Fruit fly (Drosophila melanogaster): ENCODE measurements around the gene CG11882.

CG11882 gene

DNA sequence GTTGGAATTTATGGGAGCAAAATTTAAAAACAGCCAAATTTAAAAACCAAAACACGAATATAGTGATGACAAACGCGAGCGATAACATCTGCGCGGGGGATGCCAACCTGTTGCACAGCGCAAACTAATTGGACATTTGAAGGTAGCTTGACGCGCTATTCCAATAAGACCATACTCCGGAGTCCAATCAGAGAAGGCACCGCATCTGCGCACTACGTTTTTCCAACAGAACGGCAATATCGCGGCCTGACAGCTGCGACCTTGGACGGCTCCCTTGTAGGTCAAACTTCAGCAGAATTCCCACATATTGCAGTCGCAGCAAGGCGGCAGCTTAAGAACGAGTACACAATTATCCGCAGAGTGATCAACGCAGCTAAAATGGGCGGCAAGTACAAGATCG lies at the start of gene CG11882, which contains the start of gene Pglym78:
CG11882 (minus strand) TSS at position 101 of the 400 bp plus-strand sequence.
Pglym78 (plus strand) TSS at position 177 of the 400 bp plus-strand sequence.
- TF ChIP-seq CG8478 (optimal IDR thresholded peaks at IDR 0.05) (no peak), CTCF (optimal IDR thresholded peaks at IDR 0.05) (peak; percentile 53 to 69)

DNA sequence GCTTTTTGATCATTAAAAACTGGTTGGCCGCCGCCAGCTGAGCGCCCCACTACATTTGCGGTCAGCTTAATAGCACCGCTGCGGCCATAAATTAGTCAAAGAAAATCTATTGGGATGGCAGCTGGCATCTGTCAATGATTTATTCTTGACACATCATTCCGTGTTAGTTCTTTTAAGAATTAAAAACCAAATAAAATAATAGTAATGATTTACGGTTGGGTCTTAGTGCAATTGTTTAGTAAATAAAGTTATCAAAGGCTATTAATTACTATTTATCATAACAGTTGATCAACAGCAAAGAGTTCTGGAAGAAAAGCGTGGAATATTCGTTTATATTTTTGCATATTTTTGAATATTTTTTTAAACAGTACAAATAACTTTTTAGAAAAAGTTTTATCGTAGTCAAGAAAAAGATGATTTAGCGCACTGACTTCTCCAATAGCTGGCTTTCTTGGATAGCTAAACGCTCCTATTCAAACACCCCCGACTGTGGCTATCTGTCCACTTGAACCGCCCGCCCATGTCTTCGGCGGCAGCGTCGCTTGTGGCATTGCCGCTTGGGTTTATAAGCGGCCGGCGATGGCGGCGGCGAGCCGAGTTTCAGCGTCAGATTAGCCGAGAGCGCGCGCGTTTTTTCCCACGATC lies 49.1 kb upstream of the CG11882 start, which contains the start of gene CG14515:
CG14515 (plus strand) TSS at position 590 of the 645 bp plus-strand sequence.
- TF ChIP-seq CTCF (optimal IDR thresholded peaks at IDR 0.05) (no peak), CG8478 (optimal IDR thresholded peaks at IDR 0.05) (no peak)

DNA sequence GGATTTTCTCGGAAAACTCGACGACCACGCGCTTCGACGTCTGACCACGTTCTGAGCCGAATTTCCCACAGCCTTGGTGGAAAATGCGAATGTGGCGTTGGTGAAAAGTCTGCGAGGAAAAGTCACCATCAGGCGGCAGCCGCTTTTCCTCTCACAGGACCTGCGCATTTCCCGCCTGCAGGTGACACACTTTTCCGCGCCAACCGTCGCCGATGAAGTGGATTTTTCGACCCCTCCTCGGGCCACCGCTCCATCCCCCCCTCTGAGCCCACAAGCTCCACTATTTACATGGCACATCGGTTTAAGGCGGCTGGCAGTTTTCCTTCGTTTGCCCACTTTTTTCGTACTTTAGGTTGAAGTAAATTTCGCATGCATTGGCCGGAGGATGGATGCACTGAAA lies 47.0 kb upstream of the CG11882 start, which contains the start of gene jus:
jus (minus strand) TSS at position 38 of the 400 bp plus-strand sequence.
- TF ChIP-seq CTCF (optimal IDR thresholded peaks at IDR 0.05) (no peak), CG8478 (optimal IDR thresholded peaks at IDR 0.05) (no peak)

DNA sequence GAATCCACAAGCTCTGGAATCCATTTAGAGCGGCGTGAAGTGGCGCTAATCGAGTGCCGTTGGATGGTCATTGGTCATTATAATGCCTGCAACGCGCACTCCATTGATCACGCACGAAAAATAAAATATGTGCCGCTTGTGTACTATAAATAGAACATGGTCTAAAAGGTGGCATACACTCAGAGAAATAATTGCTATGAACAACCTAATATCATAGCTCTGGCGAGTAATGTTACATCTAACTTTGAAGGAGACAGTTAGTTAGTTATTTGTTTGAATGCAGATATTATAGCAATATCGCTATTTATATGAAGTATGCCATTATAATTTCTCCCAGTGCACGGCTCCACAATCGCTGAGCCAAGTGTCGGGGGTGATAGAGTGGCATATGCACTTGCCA lies 43.0 kb upstream of the CG11882 start:
- no peak for TF ChIP-seq CG8478 (optimal IDR thresholded peaks at IDR 0.05)
- no peak for TF ChIP-seq CTCF (optimal IDR thresholded peaks at IDR 0.05)

DNA sequence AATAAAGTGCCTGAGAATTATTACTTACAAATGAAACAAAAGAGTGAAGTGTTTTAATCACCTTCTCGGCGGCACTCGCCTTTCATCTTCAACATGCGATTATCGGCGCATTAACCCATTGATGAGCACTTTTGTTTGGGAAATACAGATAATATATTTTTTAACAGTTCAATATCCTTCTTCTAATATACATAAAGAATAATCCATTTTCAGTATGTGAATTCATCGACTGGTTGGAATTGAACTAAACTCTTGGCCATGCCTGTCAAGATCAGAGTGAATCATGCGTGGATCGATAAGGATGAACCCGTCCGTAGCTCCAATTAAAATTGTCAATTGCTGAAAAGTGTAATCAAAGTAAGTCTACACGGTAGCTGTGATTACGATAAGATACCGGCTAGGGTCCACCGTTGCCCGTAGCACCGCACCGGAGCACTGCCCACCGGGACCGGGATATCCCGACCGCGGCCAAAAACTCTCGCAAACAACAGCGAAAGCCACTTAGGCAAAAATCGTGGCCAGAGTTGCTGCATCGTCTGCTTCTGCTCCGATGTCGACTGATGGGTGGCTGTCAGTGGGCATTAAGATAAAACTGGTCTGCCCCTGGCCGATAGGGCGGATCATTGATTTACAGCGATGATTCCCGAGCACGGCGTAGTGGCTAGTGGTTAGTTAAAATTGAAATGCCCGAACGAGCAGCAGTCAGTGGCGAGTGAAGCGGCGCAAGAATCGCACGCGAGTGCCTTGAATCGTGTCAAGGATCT lies 17.1 kb upstream of the CG11882 start, which contains the start of gene CG11898:
CG11898 (plus strand) TSS at position 714 of the 764 bp plus-strand sequence.
- TF ChIP-seq CTCF (optimal IDR thresholded peaks at IDR 0.05), result no peak
- TF ChIP-seq CG8478 (optimal IDR thresholded peaks at IDR 0.05), result no peak

DNA sequence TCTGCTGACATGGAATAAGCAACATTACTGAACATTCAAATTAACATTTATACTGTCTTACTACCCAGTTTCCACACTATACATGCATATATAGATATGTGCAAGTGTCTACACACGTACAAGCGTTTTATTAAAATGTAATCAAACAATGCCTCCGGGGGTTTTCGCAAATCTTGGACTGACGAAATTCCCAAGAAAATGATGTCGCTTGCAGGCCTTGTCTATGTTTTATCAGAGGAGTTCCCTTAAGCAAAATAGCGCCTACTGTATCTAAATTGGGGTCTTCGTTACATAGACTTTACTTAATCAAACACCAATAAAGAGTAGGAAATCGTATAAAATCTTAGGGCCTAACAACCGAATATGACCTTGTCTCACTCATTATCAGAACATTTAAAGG lies 11.6 kb upstream of the CG11882 start:
- TF ChIP-seq CG8478 (optimal IDR thresholded peaks at IDR 0.05) (no peak), CTCF (optimal IDR thresholded peaks at IDR 0.05) (no peak)

DNA sequence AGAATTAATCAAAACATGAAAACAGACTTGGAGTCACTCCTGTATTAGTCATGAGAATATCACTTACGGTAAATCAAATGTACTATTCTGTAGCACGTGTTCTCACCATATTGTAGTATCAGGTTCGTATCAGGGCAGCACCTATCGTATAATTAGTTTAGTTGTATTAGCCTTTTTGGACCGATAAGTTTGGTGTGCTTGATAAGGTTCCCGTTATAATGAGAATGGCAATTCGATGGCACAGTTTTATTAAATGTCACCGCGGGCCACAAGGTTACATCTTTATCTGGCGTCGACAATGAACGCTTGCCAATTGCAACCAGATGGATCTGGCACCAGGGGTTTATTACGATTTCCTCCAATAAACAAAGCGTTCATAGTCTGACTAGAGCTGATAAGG lies 10.7 kb upstream of the CG11882 start:
- no peak for TF ChIP-seq CTCF (optimal IDR thresholded peaks at IDR 0.05)
- no peak for TF ChIP-seq CG8478 (optimal IDR thresholded peaks at IDR 0.05)

DNA sequence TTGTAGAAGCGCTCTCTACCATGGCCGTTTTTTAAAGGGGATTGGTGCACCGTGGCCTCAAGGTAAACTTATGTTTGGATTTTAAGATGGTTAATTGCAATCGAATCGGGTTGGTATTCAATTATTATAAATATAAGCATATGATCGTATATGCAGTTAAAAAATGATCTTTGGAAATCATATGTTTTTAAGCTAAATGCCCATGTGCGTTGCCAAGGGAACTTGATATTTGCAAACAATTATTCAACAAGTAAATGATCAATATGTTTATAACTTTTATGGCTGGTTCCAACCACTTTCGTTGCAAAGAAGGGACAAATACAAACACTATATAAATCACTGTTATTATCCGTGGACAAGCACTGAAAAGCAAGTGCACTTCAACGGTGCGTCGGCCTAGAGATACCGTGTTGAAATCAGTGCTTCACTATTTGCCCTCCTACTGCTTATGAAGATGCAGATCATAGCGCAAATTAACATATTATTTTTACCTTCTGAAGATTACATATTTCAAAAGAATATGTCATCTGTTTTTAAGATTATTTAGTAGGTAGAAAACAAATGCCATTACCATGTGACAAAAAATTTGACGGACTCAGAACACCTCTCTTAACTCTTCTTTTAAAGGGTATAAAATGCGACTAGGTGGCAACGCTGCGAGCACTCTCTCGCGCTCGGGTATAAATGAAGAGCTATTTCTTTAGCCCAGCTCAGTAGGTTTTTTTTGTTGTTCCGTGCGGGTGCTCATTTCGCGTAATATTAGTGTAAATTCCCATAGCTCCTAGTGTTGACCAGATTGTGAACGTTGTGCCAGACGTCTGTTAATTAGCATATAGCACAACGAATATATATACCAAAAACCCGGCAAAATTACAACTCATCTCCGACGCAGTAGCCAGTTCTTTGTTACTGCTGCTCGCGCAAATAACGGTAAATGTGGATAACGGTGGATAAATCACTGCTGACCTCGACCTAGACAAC lies 9.7 kb upstream of the CG11882 start, which contains the start of gene rdog:
rdog (plus strand) TSS at position 705 of the 981 bp plus-strand sequence.
- no peak for TF ChIP-seq CG8478 (optimal IDR thresholded peaks at IDR 0.05)
- no peak for TF ChIP-seq CTCF (optimal IDR thresholded peaks at IDR 0.05)

DNA sequence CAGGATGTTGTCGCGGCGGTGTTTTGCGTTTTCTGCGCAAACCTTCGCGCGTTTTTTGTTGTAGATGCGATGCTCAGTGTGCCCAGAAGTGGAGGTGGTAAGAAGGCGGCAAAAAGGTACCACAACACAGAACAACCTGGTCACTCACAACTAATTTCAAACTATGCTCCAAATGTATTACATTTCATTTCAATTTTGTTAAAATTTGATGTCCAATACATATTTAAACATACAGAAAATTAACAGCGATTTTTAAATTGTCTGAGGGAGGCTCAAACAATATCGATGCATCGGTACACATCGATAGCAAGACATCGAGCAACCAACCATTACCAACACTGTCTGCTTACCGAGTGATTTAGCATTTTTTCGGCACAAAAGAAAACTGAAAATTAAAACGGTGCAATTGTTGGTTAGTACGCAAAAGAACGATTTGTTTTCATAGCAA lies 5.2 kb upstream of the CG11882 start, which contains the start of the genes Slbp and Rpn2:
Slbp (minus strand) TSS at position 70 of the 448 bp plus-strand sequence.
Rpn2 (plus strand) TSS at position 328 of the 448 bp plus-strand sequence.
- no peak for TF ChIP-seq CTCF (optimal IDR thresholded peaks at IDR 0.05)
- TF ChIP-seq CG8478 (optimal IDR thresholded peaks at IDR 0.05), result no peak

DNA sequence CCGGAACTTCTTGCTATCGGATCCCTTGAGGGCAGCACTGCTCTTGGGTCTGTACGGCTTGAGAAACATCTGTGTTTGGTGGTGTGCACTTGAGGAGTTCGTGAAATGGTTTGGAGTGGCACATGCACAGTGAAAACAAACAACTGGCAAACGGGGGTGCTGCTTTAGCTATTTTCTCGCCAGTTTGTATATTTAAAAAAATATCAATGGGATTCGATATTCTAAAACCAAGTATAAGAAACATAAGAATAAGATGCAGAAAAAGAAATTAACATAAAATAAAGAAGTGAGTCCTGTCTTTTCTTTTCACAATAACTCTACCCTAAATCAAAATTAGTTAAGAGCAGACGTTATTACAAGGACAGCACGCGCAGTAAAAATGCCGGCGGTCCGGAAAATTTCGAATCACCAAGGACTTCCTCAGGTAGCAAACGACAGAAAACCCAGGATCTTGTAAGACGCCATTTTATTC lies 3.7 kb upstream of the CG11882 start, which contains the start of gene eIF2D:
eIF2D (minus strand) TSS at position 174 of the 472 bp plus-strand sequence.
- no peak for TF ChIP-seq CTCF (optimal IDR thresholded peaks at IDR 0.05)
- TF ChIP-seq CG8478 (optimal IDR thresholded peaks at IDR 0.05), result no peak

DNA sequence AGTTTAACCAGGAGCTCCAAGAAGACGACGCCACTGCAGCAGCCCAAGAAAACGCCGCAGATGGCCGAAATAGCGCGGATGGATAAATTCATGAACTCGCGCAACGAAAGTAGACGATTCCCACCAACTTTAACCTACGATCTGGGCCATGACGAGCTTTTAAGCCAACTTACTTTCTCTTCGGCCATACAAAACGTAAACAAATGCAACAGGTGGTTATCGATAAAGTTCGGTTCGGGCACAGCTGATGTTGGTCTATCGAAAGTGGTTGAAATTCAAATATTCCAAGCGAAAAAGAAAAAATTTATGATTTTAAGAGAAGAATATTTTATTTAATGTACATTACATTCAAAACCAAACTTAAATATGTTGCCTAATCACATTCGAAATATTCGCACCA lies 1.3 kb downstream of the CG11882 start, which contains the start of gene CG14511:
CG14511 (minus strand) TSS at position 184 of the 400 bp plus-strand sequence.
- no peak for TF ChIP-seq CTCF (optimal IDR thresholded peaks at IDR 0.05)
- TF ChIP-seq CG8478 (optimal IDR thresholded peaks at IDR 0.05), result no peak

DNA sequence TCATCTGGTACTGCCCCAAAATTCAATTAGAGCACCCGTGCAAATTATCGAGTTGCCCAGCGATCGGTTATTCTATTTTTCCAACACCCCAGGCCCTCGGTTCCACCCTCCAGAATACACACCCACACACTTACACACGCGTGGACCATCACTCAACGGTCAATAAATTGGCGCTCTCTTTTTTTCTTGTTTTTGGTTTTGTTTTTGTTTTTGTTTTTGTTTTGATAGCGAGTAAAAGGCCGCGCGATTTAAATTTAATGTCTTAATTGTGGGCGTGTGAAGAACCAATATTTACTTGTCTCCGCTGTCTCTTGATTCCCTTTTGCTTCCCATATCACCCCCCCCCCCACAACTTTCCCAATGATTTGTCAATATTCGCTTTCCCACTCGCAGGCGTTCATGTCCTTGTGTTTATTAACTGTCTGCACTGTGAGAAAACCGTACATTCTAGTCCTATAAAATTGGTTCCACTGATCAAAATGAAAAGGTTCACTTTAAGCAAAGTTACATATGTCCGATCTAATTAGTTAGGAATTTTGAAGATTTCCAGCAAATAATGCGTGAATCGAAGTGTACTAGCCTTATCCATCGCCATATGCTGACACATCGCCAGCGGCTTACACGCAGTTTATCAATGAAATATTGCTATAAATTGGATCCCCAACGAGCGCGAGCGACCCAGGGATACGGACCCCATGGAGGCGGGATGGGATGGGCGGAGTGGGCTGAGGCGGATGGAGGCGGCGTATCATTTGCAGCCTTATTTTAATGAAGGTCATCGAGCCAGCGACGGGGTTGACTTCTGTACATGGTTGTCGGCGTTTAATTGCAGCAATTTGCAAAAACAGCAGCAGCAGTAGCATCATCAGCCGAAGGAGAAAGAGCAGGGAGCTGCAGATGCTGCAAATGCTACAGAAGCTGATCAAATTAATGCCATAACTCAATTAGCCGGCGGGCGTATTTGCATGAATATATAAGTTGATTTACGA lies 7.9 kb downstream of the CG11882 start:
- TF ChIP-seq CTCF (optimal IDR thresholded peaks at IDR 0.05) (no peak), CG8478 (optimal IDR thresholded peaks at IDR 0.05) (no peak)
